Worm (Caenorhabditis elegans) whole organism, dauer: Measurements from ENCODE around the gene C17C3.9.

ENCODE experiments used
- unc-62 ChIP-seq: sonication (generic microtip); optimal IDR thresholded peaks from 2 replicates; lab custom pipeline; 2017; ENCODE audit warnings: missing biosample characterization, missing genetic modification reagents, missing genetic modification characterization

C17C3.9 gene

DNA sequence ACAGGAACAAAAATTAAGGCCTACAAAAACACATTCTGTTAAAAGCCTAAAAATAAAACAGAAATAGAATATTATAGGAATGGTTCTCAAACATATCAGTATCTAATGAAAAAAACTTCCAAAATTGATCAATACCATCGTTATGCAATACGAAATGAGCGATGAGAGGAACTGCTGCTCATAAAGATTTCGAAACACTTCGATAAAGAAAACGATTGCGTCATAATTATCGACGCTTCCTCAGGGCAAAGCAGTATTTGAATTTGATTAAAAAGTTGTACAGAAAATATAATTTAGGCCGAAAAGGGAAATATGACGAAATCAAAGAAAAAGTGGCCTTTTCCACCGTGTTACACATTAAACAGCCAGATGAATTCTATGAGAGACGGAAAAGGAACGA, 14.0 kb downstream of the C17C3.9 start:
- no peak for TF ChIP-seq unc-62 (GFP tag; lab: Kevin White, UChicago)

- no peak for TF ChIP-seq unc-62 (GFP tag; lab: Kevin White, UChicago)
Observed at ce11 chrII:5517643-5518042, 14.4 kb downstream of the C17C3.9 start, which contains the start of gene ZK177.9. Gene ZK177.9, minus strand, starts transcription at chrII:5517743.

- no peak for TF ChIP-seq unc-62 (GFP tag; lab: Kevin White, UChicago)
Observed at ce11 chrII:5515542-5515941, 16.5 kb downstream of the C17C3.9 start, which contains the start of gene ZK177.3. Gene ZK177.3, plus strand, starts transcription at chrII:5515842.

DNA sequence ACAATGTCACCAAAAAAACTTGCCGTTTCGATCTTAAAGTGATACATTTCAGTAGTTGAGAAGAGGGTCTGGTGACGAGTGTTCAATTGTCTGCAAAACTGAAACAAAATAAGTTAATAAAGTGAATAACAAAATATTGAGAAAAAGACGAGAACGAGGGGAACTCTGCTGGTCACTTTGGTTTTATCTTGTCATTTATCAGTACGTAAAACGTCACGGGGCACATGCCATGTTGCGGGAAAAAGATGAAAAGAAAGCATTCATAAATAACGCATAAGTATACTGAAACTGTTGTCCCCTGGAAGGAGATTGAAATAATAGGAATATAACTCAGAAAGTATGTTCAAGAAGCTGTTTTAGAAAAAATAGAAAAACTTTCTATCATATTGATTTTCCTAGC, 17.2 kb downstream of the C17C3.9 start, which contains the start of gene sahd-1:
Gene sahd-1, minus strand, starts transcription at position 100 of the 400 bp plus-strand sequence.
- TF ChIP-seq unc-62 (GFP tag; lab: Kevin White, UChicago), result no peak

DNA sequence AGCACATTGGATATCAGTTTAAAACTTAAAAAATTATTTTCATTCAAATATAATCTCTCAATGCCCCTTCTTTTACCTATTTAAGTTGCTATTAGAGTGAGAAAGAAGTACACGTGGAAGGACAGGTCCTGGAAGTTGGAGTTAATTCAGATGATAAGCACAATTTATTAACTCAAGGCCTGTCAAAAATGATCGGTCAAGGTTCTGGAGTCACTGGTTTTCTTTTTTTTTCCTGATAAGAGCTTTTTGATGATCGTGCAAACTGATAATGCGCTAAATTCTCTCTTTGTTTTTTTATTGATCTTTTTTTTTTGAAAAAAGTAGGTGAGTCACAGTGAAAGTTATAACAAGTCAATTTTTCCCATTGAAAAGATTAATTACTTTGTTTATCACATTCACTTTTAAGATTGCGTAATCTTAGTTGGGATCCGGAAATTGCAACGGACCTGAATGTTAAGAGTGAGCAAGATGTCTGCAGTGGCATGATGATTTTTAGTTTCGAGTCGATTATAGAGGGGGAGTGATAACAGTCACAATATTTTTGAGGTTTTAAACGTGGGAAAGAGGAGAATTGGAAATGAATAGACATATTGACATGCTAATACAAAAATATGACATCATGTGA, 19.5 kb downstream of the C17C3.9 start:
- TF ChIP-seq unc-62 (GFP tag; lab: Kevin White, UChicago), result no peak

- TF ChIP-seq unc-62 (GFP tag; lab: Kevin White, UChicago), result no peak
Observed at ce11 chrII:5511417-5512353, 20.4 kb downstream of the C17C3.9 start.

DNA sequence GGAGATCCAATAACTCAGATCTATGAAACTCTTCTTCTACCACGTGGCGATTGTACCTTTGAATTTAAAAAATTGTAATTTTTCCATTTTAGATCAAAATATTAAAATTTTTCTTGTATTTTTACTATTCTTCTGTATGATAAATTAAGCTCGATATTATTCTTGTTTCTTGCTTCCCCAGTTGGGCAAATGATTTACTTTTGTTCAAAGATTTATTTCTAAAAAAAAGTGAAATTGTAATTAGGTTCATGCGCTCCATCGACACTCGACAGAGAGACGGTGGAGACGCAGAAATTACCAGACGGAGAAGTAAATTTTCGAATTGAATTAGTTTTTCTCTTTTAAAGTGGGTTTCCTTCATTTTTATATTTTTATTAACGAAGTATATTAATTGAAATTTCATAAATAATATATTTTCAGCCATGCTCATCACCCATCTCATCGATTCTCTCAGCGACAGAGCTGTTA, 26.2 kb downstream of the C17C3.9 start, which contains the start of gene npp-24:
Gene npp-24, plus strand, starts transcription at position 51 of the 468 bp plus-strand sequence.
- no peak for TF ChIP-seq unc-62 (GFP tag; lab: Kevin White, UChicago)

ce11 chrII:5503760-5504159, 28.3 kb downstream of the C17C3.9 start, which contains the start of gene cyp-44A1:
Gene cyp-44A1, plus strand, starts transcription at chrII:5504044.
- no peak for TF ChIP-seq unc-62 (GFP tag; lab: Kevin White, UChicago)

DNA sequence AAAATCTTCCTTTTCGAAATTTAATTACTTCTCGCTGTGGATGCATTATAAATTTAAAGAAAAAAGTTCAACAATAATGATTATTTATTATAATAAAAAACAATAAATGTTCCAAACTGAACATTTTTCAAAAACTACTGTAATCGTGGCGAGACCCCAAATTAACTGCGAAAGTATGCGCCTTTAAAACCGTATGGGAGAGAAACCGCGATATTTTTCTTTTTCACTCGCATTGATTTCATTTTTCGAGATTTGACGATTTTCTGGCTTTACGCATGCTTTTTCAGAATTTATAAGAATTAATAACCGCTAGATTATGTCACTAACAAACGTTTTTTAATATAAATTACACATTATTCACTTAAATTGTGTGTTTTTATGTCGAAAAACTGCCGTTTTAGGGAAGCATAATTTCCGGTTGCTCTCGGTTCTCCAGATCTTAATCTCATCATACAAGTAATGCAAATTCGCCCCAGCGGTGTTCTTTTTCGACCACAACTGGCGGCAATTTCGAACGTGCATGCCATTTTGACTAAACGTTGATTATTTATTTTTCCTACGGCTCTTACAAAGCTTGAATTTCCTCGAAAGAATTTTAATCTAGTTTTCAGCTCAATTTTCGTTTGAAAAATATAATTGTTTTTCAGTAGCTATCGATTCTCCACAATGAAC, 31.0 kb downstream of the C17C3.9 start, which contains the start of gene F12A10.8:
Gene F12A10.8, minus strand, starts transcription at position 79 of the 672 bp plus-strand sequence.
- no peak for TF ChIP-seq unc-62 (GFP tag; lab: Kevin White, UChicago)

ce11 chrII:5500470-5500869, 31.6 kb downstream of the C17C3.9 start, which contains the start of gene fzy-1:
Gene fzy-1, plus strand, starts transcription at chrII:5500770.
- no peak for TF ChIP-seq unc-62 (GFP tag; lab: Kevin White, UChicago)

ce11 chrII:5498156-5498739, 33.8 kb downstream of the C17C3.9 start, which contains the start of the genes suex-1 and F12A10.9:
Gene suex-1, minus strand, starts transcription at chrII:5498256.
Gene F12A10.9, plus strand, starts transcription at chrII:5498689.
- no peak for TF ChIP-seq unc-62 (GFP tag; lab: Kevin White, UChicago)

ce11 chrII:5497541-5497940, 34.5 kb downstream of the C17C3.9 start:
- no peak for TF ChIP-seq unc-62 (GFP tag; lab: Kevin White, UChicago)

DNA sequence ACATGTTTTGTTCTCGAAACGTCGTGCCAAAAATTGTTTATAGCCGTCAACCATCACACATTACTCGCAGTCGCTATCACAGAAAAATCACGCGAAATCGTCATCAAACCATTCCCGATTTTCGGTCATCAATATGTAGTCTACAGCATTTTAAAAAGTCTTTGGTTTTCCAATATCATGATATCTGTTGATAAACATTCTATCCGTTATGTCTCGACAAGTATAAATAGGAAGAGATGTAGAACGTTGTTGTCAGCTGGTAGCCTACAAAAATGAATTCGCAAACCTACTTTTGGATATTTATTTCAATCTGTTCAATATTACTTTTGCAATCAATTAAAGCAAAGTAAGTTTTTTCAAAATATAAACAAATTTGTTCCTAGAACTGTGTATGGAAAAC, 35.7 kb downstream of the C17C3.9 start, which contains the start of gene F12A10.1:
Gene F12A10.1, plus strand, starts transcription at position 166 of the 400 bp plus-strand sequence.
- TF ChIP-seq unc-62 (GFP tag; lab: Kevin White, UChicago), result no peak

- TF ChIP-seq unc-62 (GFP tag; lab: Kevin White, UChicago), result no peak
Observed at ce11 chrII:5494405-5494804, 37.7 kb downstream of the C17C3.9 start, which contains the start of gene F12A10.6. Gene F12A10.6, minus strand, starts transcription at chrII:5494505.
